Fruit fly (Drosophila melanogaster): ENCODE data around the gene CG4259.

Gene CG4259

DNA sequence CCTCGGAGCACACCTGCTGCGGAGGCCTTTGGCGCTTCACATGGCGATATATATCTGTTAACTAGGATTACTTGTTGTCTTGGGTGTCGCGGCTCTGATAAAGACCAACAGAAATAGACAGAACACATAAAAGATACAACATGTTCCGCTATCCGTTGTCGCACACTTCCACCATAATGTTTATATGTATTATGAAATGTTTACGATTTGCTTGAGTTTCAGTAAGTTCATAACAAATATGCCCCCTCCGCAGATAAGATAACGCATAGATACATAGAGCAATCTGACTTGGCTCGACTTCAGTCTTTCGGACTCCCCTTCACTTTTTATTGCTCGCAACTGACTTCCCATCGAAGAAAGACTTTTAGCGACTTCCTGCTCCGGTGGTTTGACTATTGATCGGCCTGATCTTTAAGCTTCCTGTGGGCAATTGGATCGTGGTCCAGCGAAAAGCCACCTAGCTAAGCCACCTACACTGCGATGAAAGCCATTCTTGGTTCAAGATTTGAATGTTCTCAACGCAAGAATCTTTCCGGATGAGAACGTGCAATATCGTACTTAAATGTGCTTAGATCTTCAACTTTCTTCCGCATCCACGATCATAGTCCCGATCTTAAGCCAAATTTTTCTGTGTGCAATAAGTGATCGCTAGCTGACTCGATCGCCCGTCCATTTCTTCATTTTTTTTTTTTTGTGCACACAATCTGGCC is 39.3 kb upstream of the CG4259 start:
- TF ChIP-seq D1 (tag; optimal IDR thresholded peaks at IDR 0.05) (no peak), CG13204 (GFP tag; optimal IDR thresholded peaks at IDR 0.05) (no peak), CG12605 (GFP tag; IDR thresholded peaks at IDR 0.05) (peak; percentile 46; the same call in 1 of the 2 replicates), Ets98B (GFP tag; IDR thresholded peaks at IDR 0.05) (peak; percentile 80), rn (GFP tag; IDR thresholded peaks at IDR 0.05) (peak; percentile 68), CG10348 (GFP tag; IDR thresholded peaks at IDR 0.05) (no peak), CG15710 (tag; optimal IDR thresholded peaks at IDR 0.05) (peak; percentile 19), CG32121 (GFP tag; IDR thresholded peaks at IDR 0.05) (peak; percentile 52), EcR (GFP tag; optimal IDR thresholded peaks at IDR 0.05) (no peak), CG9948 (tag; optimal IDR thresholded peaks at IDR 0.05) (peak; percentile 79), CG8159 (tag; optimal IDR thresholded peaks at IDR 0.05) (peak; percentile 73), Pif1A (GFP tag; optimal IDR thresholded peaks at IDR 0.05) (peak; percentile 71), CG17806 (tag; optimal IDR thresholded peaks at IDR 0.05) (peak; percentile 81), CG14655 (GFP tag; optimal IDR thresholded peaks at IDR 0.05) (peak; percentile 91), fd96Ca (GFP tag; IDR thresholded peaks at IDR 0.05) (peak; percentile 94), CG34367 (tag; optimal IDR thresholded peaks at IDR 0.05) (peak; percentile 63), Snoo (tag; optimal IDR thresholded peaks at IDR 0.05) (no peak), CG8301 (tag; optimal IDR thresholded peaks at IDR 0.05) (peak; percentile 91), CG4496 (GFP tag; IDR thresholded peaks at IDR 0.05) (peak; percentile 91), gl (tag; optimal IDR thresholded peaks at IDR 0.05) (peak; percentile 43), Pif1B (GFP tag; optimal IDR thresholded peaks at IDR 0.05) (peak; percentile 76)

DNA sequence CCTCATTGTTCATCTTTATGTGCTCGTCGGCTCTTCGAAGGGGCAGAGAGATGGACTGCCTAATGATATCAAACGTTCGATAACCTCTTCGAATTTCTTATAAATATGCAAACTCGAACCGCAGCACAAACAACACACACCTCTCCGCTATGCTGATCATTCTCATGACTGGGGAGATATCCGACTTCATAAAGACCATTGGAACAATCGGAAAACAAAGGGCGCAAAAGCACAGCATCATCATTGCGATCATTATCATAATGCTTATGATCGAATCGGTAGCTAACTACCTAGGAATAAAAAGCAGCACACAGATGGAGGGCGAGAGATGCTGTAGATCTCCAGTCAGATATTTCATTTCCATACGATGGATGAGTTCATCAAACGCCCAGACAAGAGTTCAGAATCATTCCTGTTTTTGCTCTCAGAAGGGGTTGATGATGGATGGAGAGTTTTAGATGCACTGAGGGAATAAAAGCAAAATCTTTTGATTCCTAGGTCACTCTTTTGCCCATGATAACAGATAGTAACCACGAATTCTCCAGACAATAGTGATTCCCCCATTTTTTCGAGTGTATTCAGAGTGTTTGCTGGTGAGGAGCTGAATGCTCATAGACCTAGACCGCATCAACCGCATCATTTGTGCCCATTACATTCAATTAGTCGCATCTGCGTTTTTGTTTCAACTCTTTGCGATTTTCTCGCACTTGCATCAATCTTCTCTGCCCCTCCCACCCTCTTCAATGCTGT is 38.1 kb upstream of the CG4259 start:
- TF ChIP-seq CG15710 (tag; optimal IDR thresholded peaks at IDR 0.05) (peak; percentile 7), CG34367 (tag; optimal IDR thresholded peaks at IDR 0.05) (no peak), CG14655 (GFP tag; optimal IDR thresholded peaks at IDR 0.05) (peak; percentile 44), CG8301 (tag; optimal IDR thresholded peaks at IDR 0.05) (peak; percentile 32), rn (GFP tag; IDR thresholded peaks at IDR 0.05) (no peak), CG9948 (tag; optimal IDR thresholded peaks at IDR 0.05) (peak; percentile 20), CG17806 (tag; optimal IDR thresholded peaks at IDR 0.05) (peak; percentile 17), CG13204 (GFP tag; optimal IDR thresholded peaks at IDR 0.05) (no peak), CG4496 (GFP tag; IDR thresholded peaks at IDR 0.05) (peak; percentile 36; the same call in 1 of the 3 replicates), CG8159 (tag; optimal IDR thresholded peaks at IDR 0.05) (peak; percentile 3)

DNA sequence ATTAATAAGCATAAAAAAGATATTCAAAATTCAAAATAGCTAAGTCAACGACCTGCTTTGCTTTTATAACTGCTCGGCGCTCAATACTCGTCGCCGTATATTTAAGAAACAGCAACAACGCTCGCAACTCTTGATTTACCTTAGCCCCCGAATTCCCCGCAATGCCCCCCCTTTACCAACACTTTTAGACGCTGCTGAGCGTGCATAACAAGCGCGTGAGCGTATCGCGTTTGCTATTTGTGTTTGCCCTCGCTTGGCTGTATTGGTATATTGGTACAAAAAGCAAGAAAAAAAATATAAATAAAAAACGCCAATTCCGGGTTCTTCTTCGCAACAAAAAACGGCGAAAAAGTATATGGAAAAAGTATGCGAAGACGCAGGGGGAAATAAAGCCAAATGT is 36.8 kb upstream of the CG4259 start:
- TF ChIP-seq CG13204 (GFP tag; optimal IDR thresholded peaks at IDR 0.05) = peak; percentile 20
- TF ChIP-seq Snoo (tag; optimal IDR thresholded peaks at IDR 0.05) = no peak
- TF ChIP-seq Ets98B (GFP tag; IDR thresholded peaks at IDR 0.05) = peak; percentile 31; the same call in 1 of the 2 replicates

DNA sequence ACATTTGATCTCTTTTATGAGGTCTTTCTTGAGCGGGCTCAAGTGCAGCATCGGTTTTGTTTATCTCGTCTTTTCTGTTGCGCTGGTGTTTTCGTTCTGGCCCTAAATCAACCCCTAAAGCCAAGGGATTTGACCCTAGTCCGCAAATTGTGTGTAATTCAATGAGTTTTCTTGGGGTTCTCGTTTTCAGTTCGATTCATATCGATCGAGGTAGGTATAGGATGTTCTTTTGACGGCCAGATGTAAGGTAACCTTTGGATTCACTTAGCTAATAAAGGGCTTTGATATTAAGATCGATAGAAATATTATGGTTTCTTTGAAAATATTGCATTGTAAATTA is 36.2 kb upstream of the CG4259 start:
- TF ChIP-seq D1 (tag; optimal IDR thresholded peaks at IDR 0.05) (no peak), CG32121 (GFP tag; IDR thresholded peaks at IDR 0.05) (no peak), CG34367 (tag; optimal IDR thresholded peaks at IDR 0.05) (no peak), CG14655 (GFP tag; optimal IDR thresholded peaks at IDR 0.05) (no peak), EcR (GFP tag; optimal IDR thresholded peaks at IDR 0.05) (peak; percentile 59), CG13204 (GFP tag; optimal IDR thresholded peaks at IDR 0.05) (no peak), CG17806 (tag; optimal IDR thresholded peaks at IDR 0.05) (no peak)

DNA sequence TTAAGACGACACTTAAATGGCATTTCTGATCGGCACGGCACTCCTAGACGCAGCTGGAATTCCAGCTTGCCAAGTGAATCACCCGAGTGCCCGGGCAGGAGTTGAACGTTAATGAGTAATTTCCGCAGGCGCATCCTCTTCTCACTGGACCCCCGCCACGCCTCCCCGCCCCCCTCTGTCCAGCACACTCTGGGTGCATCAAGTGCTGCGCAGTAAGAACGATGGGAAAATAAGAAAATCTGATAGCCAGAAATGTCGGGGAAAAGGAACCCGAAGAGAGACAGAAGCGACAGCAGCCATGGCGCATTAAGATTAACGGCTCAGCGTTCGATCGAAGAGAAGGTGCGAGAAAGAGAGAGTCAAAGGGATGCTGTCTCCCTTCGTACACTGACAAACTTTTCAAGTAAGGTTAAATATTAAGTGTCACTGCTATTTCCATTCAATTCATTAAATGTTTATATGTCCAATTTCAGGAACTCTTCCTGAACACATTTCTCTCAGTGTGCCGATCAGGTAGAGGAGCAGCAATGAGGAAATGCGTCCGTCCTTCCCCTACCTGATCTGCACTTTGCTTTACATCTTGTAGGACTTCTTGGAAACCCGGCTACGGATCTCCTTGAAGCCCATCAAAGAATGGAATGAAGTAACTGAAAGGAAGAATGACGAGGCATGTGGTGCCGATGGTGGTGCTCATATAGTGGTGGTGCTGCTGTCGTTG is 35.6 kb upstream of the CG4259 start:
- TF ChIP-seq rn (GFP tag; IDR thresholded peaks at IDR 0.05) (peak; percentile 69), CG8159 (tag; optimal IDR thresholded peaks at IDR 0.05) (peak; percentile 96), fd96Ca (GFP tag; IDR thresholded peaks at IDR 0.05) (peak; percentile 78), CG32121 (GFP tag; IDR thresholded peaks at IDR 0.05) (no peak), Snoo (tag; optimal IDR thresholded peaks at IDR 0.05) (peak; percentile 85), CG34367 (tag; optimal IDR thresholded peaks at IDR 0.05) (peak; percentile 96), Ets98B (GFP tag; IDR thresholded peaks at IDR 0.05) (peak; percentile 40; the same call in 1 of the 2 replicates), CG9948 (tag; optimal IDR thresholded peaks at IDR 0.05) (peak; percentile 91), CG15710 (tag; optimal IDR thresholded peaks at IDR 0.05) (peak; percentile 90), D1 (tag; optimal IDR thresholded peaks at IDR 0.05) (peak; percentile 82), CG10348 (GFP tag; IDR thresholded peaks at IDR 0.05) (no peak), EcR (GFP tag; optimal IDR thresholded peaks at IDR 0.05) (peak; percentile 86), CG4496 (GFP tag; IDR thresholded peaks at IDR 0.05) (peak; percentile 87), gl (tag; optimal IDR thresholded peaks at IDR 0.05) (peak; percentile 94), Pif1A (GFP tag; optimal IDR thresholded peaks at IDR 0.05) (peak; percentile 91), CG14655 (GFP tag; optimal IDR thresholded peaks at IDR 0.05) (peak; percentile 87), CG17806 (tag; optimal IDR thresholded peaks at IDR 0.05) (peak; percentile 96), CG13204 (GFP tag; optimal IDR thresholded peaks at IDR 0.05) (peak; percentile 92), CG8301 (tag; optimal IDR thresholded peaks at IDR 0.05) (peak; percentile 80), CG12605 (GFP tag; IDR thresholded peaks at IDR 0.05) (peak; percentile 56), Pif1B (GFP tag; optimal IDR thresholded peaks at IDR 0.05) (peak; percentile 93)
